Worm (Caenorhabditis elegans): ENCODE data around the gene nlp-51.

Gene nlp-51

DNA sequence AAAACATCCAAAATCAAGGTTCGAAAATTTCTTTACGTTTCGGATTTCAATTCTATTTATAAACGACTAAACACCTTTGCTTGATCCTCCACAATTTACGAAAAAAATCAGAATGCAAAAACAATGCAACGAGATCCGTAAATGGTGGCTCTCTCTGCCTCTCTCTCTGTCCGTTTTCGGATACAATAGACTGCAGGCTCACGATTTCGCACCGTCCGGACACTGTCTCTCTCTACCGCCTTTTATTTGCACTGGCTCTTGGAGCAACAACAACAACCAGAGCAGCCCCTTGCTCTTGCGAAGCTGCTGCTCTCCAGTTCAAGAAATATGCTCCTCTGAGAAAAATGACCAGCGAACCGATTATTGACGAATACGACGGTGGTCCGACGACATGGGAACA, 7.3 kb downstream of the nlp-51 start, which contains the start of gene T24F1.7:
T24F1.7 (plus strand) TSS at position 301 of the 400 bp plus-strand sequence.
- TF ChIP-seq nhr-77 (tag; optimal IDR thresholded peaks at IDR 0.05) (no peak), ZK546.5 (tag; optimal IDR thresholded peaks at IDR 0.05) (no peak), nhr-6 (tag; optimal IDR thresholded peaks at IDR 0.05) (no peak), nhr-23 (tag; optimal IDR thresholded peaks at IDR 0.05) (no peak), nhr-12 (tag; optimal IDR thresholded peaks at IDR 0.05) (no peak), lsy-2 (tag; optimal IDR thresholded peaks at IDR 0.05) (no peak), mbf-1 (tag; optimal IDR thresholded peaks at IDR 0.05) (no peak), gmeb-1 (tag; optimal IDR thresholded peaks at IDR 0.05) (no peak), snpc-4 (tag; optimal IDR thresholded peaks at IDR 0.05) (no peak), R02D3.7 (tag; optimal IDR thresholded peaks at IDR 0.05) (no peak), nhr-129 (tag; optimal IDR thresholded peaks at IDR 0.05) (no peak), nhr-25 (tag; optimal IDR thresholded peaks at IDR 0.05) (no peak), F13H6.1 (tag; optimal IDR thresholded peaks at IDR 0.05) (no peak), lin-11 (tag; optimal IDR thresholded peaks at IDR 0.05) (no peak), alr-1 (tag; optimal IDR thresholded peaks at IDR 0.05) (no peak), mdl-1 (tag; optimal IDR thresholded peaks at IDR 0.05) (no peak)

- TF ChIP-seq blmp-1 (tag; optimal IDR thresholded peaks at IDR 0.05; ENCODE audit: insufficient read depth) (peak; percentile 10), mdl-1 (tag; optimal IDR thresholded peaks at IDR 0.05) (no peak), lsy-2 (tag; optimal IDR thresholded peaks at IDR 0.05) (peak in 1 of 2 experiments; percentile 5), nhr-129 (tag; optimal IDR thresholded peaks at IDR 0.05) (peak; percentile 15)
Measured at ce11 chrII:11307953-11308352, 11.5 kb downstream of the nlp-51 start.

DNA sequence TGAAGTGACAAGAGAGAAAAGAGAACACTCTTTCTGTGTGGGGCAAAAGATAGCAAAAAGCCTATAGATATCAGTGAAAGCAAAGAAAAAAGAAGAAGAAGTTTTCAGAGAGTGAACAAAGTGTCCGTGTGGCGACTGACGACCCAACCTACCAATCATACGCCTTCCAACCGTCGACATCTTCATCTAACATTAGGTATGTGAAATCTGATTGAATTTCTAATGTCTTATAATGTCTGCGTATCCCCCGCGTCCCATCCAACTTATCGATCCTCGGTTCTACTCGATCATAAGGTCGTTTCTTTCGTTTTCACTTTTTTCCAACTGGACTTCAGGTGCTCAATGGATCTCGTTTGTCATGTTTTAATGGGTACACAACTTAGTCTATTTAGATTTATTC, 12.2 kb downstream of the nlp-51 start:
- peak; percentile 92 for TF ChIP-seq blmp-1 (tag; optimal IDR thresholded peaks at IDR 0.05; ENCODE audit: insufficient read depth)
- no peak for TF ChIP-seq ama-1 (optimal IDR thresholded peaks at IDR 0.05)
- TF ChIP-seq nhr-129 (tag; optimal IDR thresholded peaks at IDR 0.05) = peak; percentile 26
- TF ChIP-seq elt-3 (tag; optimal IDR thresholded peaks at IDR 0.05) = no peak
- peak; percentile 61 for TF ChIP-seq nhr-25 (tag; optimal IDR thresholded peaks at IDR 0.05)

DNA sequence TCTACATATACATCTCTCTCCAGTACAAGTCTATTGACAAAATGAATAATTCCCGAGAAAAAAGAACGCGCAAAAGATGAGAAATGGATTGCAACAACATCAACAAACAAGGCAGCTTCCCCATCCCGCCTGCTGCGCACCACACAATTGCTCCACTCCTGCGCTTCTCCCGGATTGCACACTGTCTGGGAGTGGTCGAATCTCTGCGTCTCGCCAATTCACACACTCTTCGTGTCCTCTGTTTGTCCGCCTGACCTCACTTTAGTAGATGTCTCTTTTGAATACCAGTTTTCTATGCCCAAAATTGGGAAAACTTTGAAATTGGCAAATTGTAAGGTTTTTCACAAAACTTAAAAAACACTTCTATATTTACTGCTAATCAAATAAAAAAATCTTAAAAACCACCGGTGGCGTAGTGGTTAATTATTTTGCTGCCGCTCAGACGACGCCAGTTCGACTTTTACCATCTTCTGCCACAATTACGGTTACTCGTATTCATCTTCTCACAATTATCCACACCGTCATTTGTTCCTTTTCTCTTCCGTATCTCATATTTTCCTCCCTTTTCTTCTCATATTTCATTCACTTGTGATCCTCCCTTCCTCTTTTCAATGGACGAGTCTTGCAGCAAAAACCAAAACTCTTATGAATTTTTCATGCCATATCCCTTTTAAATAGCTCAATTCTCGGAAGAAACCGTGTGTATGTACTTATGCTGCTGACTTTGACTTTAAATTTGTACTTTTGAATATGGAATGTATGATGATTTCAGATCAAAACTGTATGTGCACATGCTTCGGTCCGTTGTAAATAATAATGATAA, 13.7 kb downstream of the nlp-51 start, which contains the start of gene rsf-1:
rsf-1 (plus strand) TSS at position 773 of the 823 bp plus-strand sequence.
- peak; percentile 32 for TF ChIP-seq nhr-129 (tag; optimal IDR thresholded peaks at IDR 0.05)
- no peak for TF ChIP-seq snpc-4 (tag; optimal IDR thresholded peaks at IDR 0.05)
- TF ChIP-seq unc-55 (GFP tag; optimal IDR thresholded peaks at IDR 0.05) = peak; percentile 39
- no peak for TF ChIP-seq ZK546.5 (tag; optimal IDR thresholded peaks at IDR 0.05)
- no peak for TF ChIP-seq skn-1 (tag; optimal IDR thresholded peaks at IDR 0.05)
- no peak for TF ChIP-seq nhr-11 (tag; optimal IDR thresholded peaks at IDR 0.05)
- TF ChIP-seq lin-11 (tag; optimal IDR thresholded peaks at IDR 0.05) = no peak
- TF ChIP-seq nhr-237 (tag; optimal IDR thresholded peaks at IDR 0.05) = no peak
- peak; percentile 58 for TF ChIP-seq F13H6.1 (tag; optimal IDR thresholded peaks at IDR 0.05)
- no peak for TF ChIP-seq ztf-4 (tag; optimal IDR thresholded peaks at IDR 0.05)
- peak; percentile 30 for TF ChIP-seq sma-9 (GFP tag; optimal IDR thresholded peaks at IDR 0.05)
- TF ChIP-seq sma-9 (tag; optimal IDR thresholded peaks at IDR 0.05) = no peak
- no peak for TF ChIP-seq gmeb-1 (tag; optimal IDR thresholded peaks at IDR 0.05)
- peak in 1 of 2 experiments; percentile 7 for TF ChIP-seq mdl-1 (tag; optimal IDR thresholded peaks at IDR 0.05)
- TF ChIP-seq unc-62 (GFP tag; optimal IDR thresholded peaks at IDR 0.05) = no peak
- TF ChIP-seq C34F6.9 (tag; optimal IDR thresholded peaks at IDR 0.05) = peak; percentile 41
- TF ChIP-seq lsy-2 (tag; optimal IDR thresholded peaks at IDR 0.05) = peak in 1 of 2 experiments; percentile 25
- no peak for TF ChIP-seq nhr-21 (tag; optimal IDR thresholded peaks at IDR 0.05)

- TF ChIP-seq ztf-4 (tag; optimal IDR thresholded peaks at IDR 0.05) (no peak), egl-27 (tag; optimal IDR thresholded peaks at IDR 0.05) (no peak), lin-13 (GFP tag; optimal IDR thresholded peaks at IDR 0.05) (no peak), nhr-129 (tag; optimal IDR thresholded peaks at IDR 0.05) (no peak), nhr-11 (tag; optimal IDR thresholded peaks at IDR 0.05) (no peak), blmp-1 (tag; optimal IDR thresholded peaks at IDR 0.05; ENCODE audit: insufficient read depth) (no peak), nhr-10 (tag; optimal IDR thresholded peaks at IDR 0.05) (no peak), ceh-82 (tag; optimal IDR thresholded peaks at IDR 0.05) (no peak), skn-1 (tag; optimal IDR thresholded peaks at IDR 0.05) (no peak), sma-9 (GFP tag; optimal IDR thresholded peaks at IDR 0.05) (no peak), sma-9 (tag; optimal IDR thresholded peaks at IDR 0.05) (no peak), Y55F3AM.14 (GFP tag; optimal IDR thresholded peaks at IDR 0.05) (no peak), unc-62 (GFP tag; optimal IDR thresholded peaks at IDR 0.05) (no peak), unc-55 (GFP tag; optimal IDR thresholded peaks at IDR 0.05) (no peak), fos-1 (tag; optimal IDR thresholded peaks at IDR 0.05) (no peak), mdl-1 (tag; optimal IDR thresholded peaks at IDR 0.05) (no peak), dmd-4 (tag; optimal IDR thresholded peaks at IDR 0.05) (no peak), zag-1 (tag; optimal IDR thresholded peaks at IDR 0.05) (no peak), C34F6.9 (tag; optimal IDR thresholded peaks at IDR 0.05) (no peak)
Measured at ce11 chrII:11302591-11302990, 16.9 kb downstream of the nlp-51 start, which contains the start of gene samp-1. samp-1 (plus strand) TSS chrII:11302891.

Measured in whole organism, L2 larva.